Worm (Caenorhabditis elegans) whole organism, L1 larva: ENCODE results near the gene rars-1.

Source experiments
- ama-1 ChIP-seq: fragments of 150-350 bp; optimal IDR thresholded peaks from 2 replicates; lab custom pipeline; 2014
- fkh-10 ChIP-seq: sonication (generic microtip); optimal IDR thresholded peaks from 2 replicates; lab custom pipeline; 2017; ENCODE audit warnings: missing biosample characterization, missing genetic modification reagents, missing genetic modification characterization
- hlh-4 ChIP-seq: sonication (generic microtip); optimal IDR thresholded peaks from 2 replicates; lab custom pipeline; 2016; ENCODE audit warnings: mild to moderate bottlenecking, missing genetic modification characterization, missing compliant biosample characterization
- lin-13 ChIP-seq: fragments of 150-350 bp; optimal IDR thresholded peaks from 2 replicates; lab custom pipeline; 2014; ENCODE audit warnings: missing biosample characterization, missing genetic modification reagents, missing genetic modification characterization
- lin-39 ChIP-seq: fragments of 150-350 bp; optimal IDR thresholded peaks from 2 replicates; lab custom pipeline; 2014; ENCODE audit warnings: missing biosample characterization, missing genetic modification reagents, missing genetic modification characterization
- mep-1 ChIP-seq: fragments of 150-350 bp; optimal IDR thresholded peaks from 2 replicates; lab custom pipeline; 2014; ENCODE audit warnings: missing biosample characterization, missing genetic modification characterization
- nhr-237 ChIP-seq: fragments of 150-350 bp; optimal IDR thresholded peaks from 2 replicates; lab custom pipeline; 2014; ENCODE audit warnings: missing biosample characterization, missing genetic modification characterization

DNA sequence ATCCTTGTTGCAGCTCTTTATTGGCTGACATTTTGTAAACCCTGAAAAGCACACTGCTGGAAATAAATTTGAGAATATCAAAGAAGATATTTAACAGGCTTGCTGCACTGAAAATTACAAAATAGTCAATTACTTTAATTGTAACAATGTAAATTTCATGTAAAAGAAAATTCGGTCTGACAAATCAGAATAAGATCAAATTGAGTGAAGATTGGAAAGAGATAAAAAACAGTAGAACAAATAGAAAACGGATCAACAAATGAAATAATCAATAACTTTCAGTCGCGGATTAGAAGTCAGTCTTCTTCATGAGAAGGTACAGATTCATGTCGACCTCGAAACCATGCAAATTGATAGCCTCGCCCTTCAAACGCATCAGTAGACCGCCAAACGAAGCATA is at the start of gene rars-1:
- no peak for TF ChIP-seq fkh-10
- no peak for TF ChIP-seq hlh-4 (tag; lab: Kevin White, UChicago)
- TF ChIP-seq nhr-237 = no peak
- no peak for TF ChIP-seq lin-13
- TF ChIP-seq ama-1 (lab: Kevin White, UChicago) = no peak
- TF ChIP-seq lin-39 (tag; lab: Kevin White, UChicago) = no peak
- TF ChIP-seq mep-1 = no peak
